Worm (Caenorhabditis elegans) whole organism, L1 larva: Measurements from ENCODE around the gene nhr-132.

ENCODE experiments used
- egl-27 ChIP-seq, 2 experiments: fragments of 150-350 bp in 1 of 2; sonication (generic microtip); optimal IDR thresholded peaks; 3 replicates each; lab custom pipeline; 2017 to 2018; ENCODE audit warnings: missing biosample characterization in 2 of 2, missing genetic modification characterization in 2 of 2, missing genetic modification reagents in 2 of 2
- fkh-4 ChIP-seq: sonication (generic microtip); optimal IDR thresholded peaks from 2 replicates; lab custom pipeline; 2016; ENCODE audit warnings: missing compliant biosample characterization, missing genetic modification characterization, borderline replicate concordance
- fos-1 ChIP-seq: fragments of 150-350 bp; optimal IDR thresholded peaks from 2 replicates; lab custom pipeline; 2014; ENCODE audit warnings: missing biosample characterization, missing genetic modification characterization
- mab-9 ChIP-seq: fragments of 200-800 bp; sonication (Bioruptor generic); IDR thresholded peaks from 2 replicates; pipeline ENCODE4 v1.3.6; 2022; ENCODE audit warnings: missing genetic modification reagents, missing genetic modification characterization, missing compliant biosample characterization
- ztf-11 ChIP-seq, 2 experiments: sonication (generic microtip); optimal IDR thresholded peaks; 2 replicates each; lab custom pipeline; 2016 to 2017; ENCODE audit warnings: missing genetic modification characterization in 2 of 2, missing biosample characterization in 1 of 2, missing compliant biosample characterization in 1 of 2

- TF ChIP-seq mab-9 (no peak), ztf-11 (tag; optimal IDR thresholded peaks at IDR 0.05; lab: Kevin White, UChicago) (no peak), fos-1 (no peak), egl-27 (tag; optimal IDR thresholded peaks at IDR 0.05; lab: Kevin White, UChicago) (no peak), fkh-4 (tag; lab: Kevin White, UChicago) (no peak)
Observed at ce11 chrV:559940-560339, 25.7 kb downstream of the nhr-132 start, which contains the start of gene srx-7.
